5 fruit fly cellular contexts compared by ENCODE assay signal in the genomic region with DNA sequence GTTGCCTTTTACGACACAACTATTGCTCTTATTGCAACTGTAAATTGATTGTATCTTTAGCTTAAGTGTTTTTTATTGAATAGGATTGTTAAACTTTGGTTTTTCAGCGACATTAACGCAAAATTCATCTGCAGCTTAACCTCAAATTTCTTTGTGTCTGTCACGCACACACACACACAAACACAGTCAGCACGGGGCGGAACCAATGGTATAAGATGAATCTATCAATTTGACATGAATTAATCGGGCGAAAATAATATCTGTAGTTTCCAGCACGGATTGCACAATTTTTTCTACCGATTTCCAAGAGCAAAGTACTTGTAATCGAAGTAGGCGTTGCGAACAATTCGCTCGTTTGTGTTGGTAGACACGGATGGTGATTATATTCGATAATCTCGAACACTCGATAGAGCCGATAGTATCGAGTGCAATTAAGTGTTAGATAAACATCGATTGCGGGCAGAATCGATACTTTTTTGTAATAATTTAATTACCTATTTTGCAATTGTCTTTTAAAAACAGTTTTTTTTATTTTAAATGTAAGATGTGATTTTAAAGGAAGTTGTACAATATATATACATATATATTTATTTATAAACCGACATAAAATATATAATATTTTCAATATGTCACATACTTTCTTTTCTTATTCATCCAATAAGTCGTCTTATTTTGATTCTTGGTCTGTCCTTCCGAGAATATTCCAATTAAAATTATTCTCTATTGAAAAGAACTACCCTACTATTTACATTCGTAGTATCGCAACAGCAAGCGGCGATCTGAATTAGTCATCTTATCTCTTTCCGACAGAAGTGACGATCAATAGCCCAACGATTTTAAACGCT.
A peak's percentile ranks its signal among the peaks of the same experiment; 100 is the strongest.
TF ChIP-seq lines count a peak whose summit lies in the region.

Gene PRL-1 (minus strand): TSS at position 380 of the 845 bp plus-strand sequence.
Gene EndoGI (plus strand): TSS at position 462 of the 845 bp plus-strand sequence.

TF ChIP-seq in whole organism, adult, 20 proteins besides CTCF, POLR2A, EP300 and RAD21 (continued from another document):
- TF ChIP-seq toe (GFP tag; optimal IDR thresholded peaks at IDR 0.05; lab: Kevin White, UChicago) (no peak), Crg-1 (GFP tag; optimal IDR thresholded peaks at IDR 0.05; lab: Kevin White, UChicago) (no peak), kay (GFP tag; lab: Kevin White, UChicago; ENCODE audit: borderline replicate concordance) (peak; percentile 99), cnc (optimal IDR thresholded peaks at IDR 0.05; lab: Kevin White, UChicago) (no peak), Clk (GFP tag; optimal IDR thresholded peaks at IDR 0.05; lab: Kevin White, UChicago) (peak; percentile 65), CG5204 (GFP tag; optimal IDR thresholded peaks at IDR 0.05; lab: Kevin White, UChicago) (no peak)

TF ChIP-seq in whole organism, embryonic, 481 proteins besides CTCF, POLR2A, EP300 and RAD21 (continued from another document and continues in another):
- peak; percentile 31 for TF ChIP-seq CG3163 (GFP tag; optimal IDR thresholded peaks at IDR 0.05; lab: Kevin White, UChicago)
- peak; percentile 84 for TF ChIP-seq CoRest (tag; optimal IDR thresholded peaks at IDR 0.05; lab: Kevin White, UChicago)
- no peak for TF ChIP-seq bcd (GFP tag; optimal IDR thresholded peaks at IDR 0.05; lab: Kevin White, UChicago)
- TF ChIP-seq CG1647 (GFP tag; optimal IDR thresholded peaks at IDR 0.05; lab: Kevin White, UChicago) = peak; percentile 46
- TF ChIP-seq Mad (GFP tag; optimal IDR thresholded peaks at IDR 0.05; lab: Kevin White, UChicago) = peak; percentile 29
- no peak for TF ChIP-seq CG1792 (GFP tag; optimal IDR thresholded peaks at IDR 0.05; lab: Kevin White, UChicago)
- no peak for TF ChIP-seq CG3838 (GFP tag; optimal IDR thresholded peaks at IDR 0.05; lab: Kevin White, UChicago)
- peak; percentile 90 for TF ChIP-seq CG11695 (GFP tag; IDR thresholded peaks at IDR 0.05; lab: Robert Waterston, UW)
- TF ChIP-seq Side (GFP tag; optimal IDR thresholded peaks at IDR 0.05; lab: Kevin White, UChicago) = no peak
- no peak for TF ChIP-seq CG8281 (tag; optimal IDR thresholded peaks at IDR 0.05; lab: Kevin White, UChicago)
- TF ChIP-seq B-H1 (GFP tag; IDR thresholded peaks at IDR 0.05; lab: Robert Waterston, UW) = peak; percentile 59; the same call in 1 of the 3 replicates
- peak; percentile 66 for TF ChIP-seq esg (GFP tag; conservative IDR thresholded peaks at IDR 0.05; lab: Robert Waterston, UW)
- no peak for TF ChIP-seq eve (GFP tag; optimal IDR thresholded peaks at IDR 0.05; lab: Kevin White, UChicago)
- TF ChIP-seq slou (GFP tag; optimal IDR thresholded peaks at IDR 0.05; lab: Kevin White, UChicago) = peak; percentile 74
- no peak for TF ChIP-seq Abd-B (GFP tag; optimal IDR thresholded peaks at IDR 0.05; lab: Kevin White, UChicago)
- peak in 1 of 3 experiments; percentile 34 for TF ChIP-seq Stat92E (GFP tag; optimal IDR thresholded peaks at IDR 0.05; lab: Kevin White, UChicago)
- no peak for TF ChIP-seq dan (GFP tag; IDR thresholded peaks at IDR 0.05; lab: Robert Waterston, UW)
- TF ChIP-seq fd64A (GFP tag; optimal IDR thresholded peaks at IDR 0.05; lab: Kevin White, UChicago) = no peak
- TF ChIP-seq Chrac-16 (GFP tag; optimal IDR thresholded peaks at IDR 0.05; lab: Kevin White, UChicago) = peak; percentile 49
- TF ChIP-seq zfh2 (GFP tag; optimal IDR thresholded peaks at IDR 0.05; lab: Kevin White, UChicago) = peak; percentile 50
- no peak for TF ChIP-seq CG14965 (GFP tag; optimal IDR thresholded peaks at IDR 0.05; lab: Kevin White, UChicago; ENCODE audit: borderline replicate concordance)
- TF ChIP-seq mirr (GFP tag; optimal IDR thresholded peaks at IDR 0.05; lab: Kevin White, UChicago) = no peak
- TF ChIP-seq Dip2 (GFP tag; IDR thresholded peaks at IDR 0.05; lab: Robert Waterston, UW) = no peak
- peak; percentile 40 for TF ChIP-seq CG3065 (GFP tag; optimal IDR thresholded peaks at IDR 0.05; lab: Kevin White, UChicago)
- no peak for TF ChIP-seq Lpt (GFP tag; optimal IDR thresholded peaks at IDR 0.05; lab: Kevin White, UChicago)
- TF ChIP-seq Atf-2 (GFP tag; optimal IDR thresholded peaks at IDR 0.05; lab: Kevin White, UChicago) = no peak
- TF ChIP-seq ash1 (GFP tag; optimal IDR thresholded peaks at IDR 0.05; lab: Kevin White, UChicago) = no peak
- TF ChIP-seq D (optimal IDR thresholded peaks at IDR 0.05; lab: Kevin White, UChicago) = peak; percentile 15
- TF ChIP-seq D (GFP tag; optimal IDR thresholded peaks at IDR 0.05; lab: Kevin White, UChicago) = peak; percentile 13

TF ChIP-seq in whole organism, prepupa, 60 proteins besides CTCF, POLR2A, EP300 and RAD21 (continued from another document and continues in another):
- TF ChIP-seq Sox102F (GFP tag; optimal IDR thresholded peaks at IDR 0.05; lab: Kevin White, UChicago) = no peak
- peak; percentile 93 for TF ChIP-seq CG6163 (GFP tag; IDR thresholded peaks at IDR 0.05; lab: Robert Waterston, UW)
- no peak for TF ChIP-seq Hr38 (GFP tag; optimal IDR thresholded peaks at IDR 0.05; lab: Kevin White, UChicago)
- peak; percentile 85 for TF ChIP-seq Eip78C (GFP tag; lab: Kevin White, UChicago)
- TF ChIP-seq CG31627 (GFP tag; optimal IDR thresholded peaks at IDR 0.05; lab: Kevin White, UChicago) = peak; percentile 28
- TF ChIP-seq CG8632 (GFP tag; optimal IDR thresholded peaks at IDR 0.05; lab: Kevin White, UChicago) = peak; percentile 85
- no peak for TF ChIP-seq pdm3 (GFP tag; optimal IDR thresholded peaks at IDR 0.05; lab: Kevin White, UChicago)
- TF ChIP-seq lz (GFP tag; optimal IDR thresholded peaks at IDR 0.05; lab: Kevin White, UChicago) = peak; percentile 34
- TF ChIP-seq CG8319 (GFP tag; optimal IDR thresholded peaks at IDR 0.05; lab: Kevin White, UChicago) = peak; percentile 40
- TF ChIP-seq Ets21C (GFP tag; optimal IDR thresholded peaks at IDR 0.05; lab: Kevin White, UChicago) = no peak
- TF ChIP-seq CG6792 (GFP tag; optimal IDR thresholded peaks at IDR 0.05; lab: Kevin White, UChicago) = peak; percentile 74
- TF ChIP-seq Hr39 (GFP tag; optimal IDR thresholded peaks at IDR 0.05; lab: Kevin White, UChicago) = no peak
- TF ChIP-seq net (GFP tag; optimal IDR thresholded peaks at IDR 0.05; lab: Kevin White, UChicago) = peak; percentile 79
- TF ChIP-seq CG3032 (tag; optimal IDR thresholded peaks at IDR 0.05; lab: Kevin White, UChicago) = peak; percentile 79
- no peak; the same call in 1 of the 2 replicates for TF ChIP-seq Gug (GFP tag; IDR thresholded peaks at IDR 0.05; lab: Robert Waterston, UW)
- TF ChIP-seq spab (GFP tag; optimal IDR thresholded peaks at IDR 0.05; lab: Kevin White, UChicago) = no peak
- TF ChIP-seq esn (GFP tag; optimal IDR thresholded peaks at IDR 0.05; lab: Kevin White, UChicago) = peak; percentile 67
- TF ChIP-seq CG9139 (GFP tag; optimal IDR thresholded peaks at IDR 0.05; lab: Kevin White, UChicago) = peak; percentile 68
- TF ChIP-seq CG11762 (GFP tag; optimal IDR thresholded peaks at IDR 0.05; lab: Kevin White, UChicago; ENCODE audit: insufficient read depth) = peak; percentile 37
- TF ChIP-seq CG6854 (GFP tag; optimal IDR thresholded peaks at IDR 0.05; lab: Kevin White, UChicago) = no peak
- TF ChIP-seq CG1621 (tag; optimal IDR thresholded peaks at IDR 0.05; lab: Kevin White, UChicago) = peak; percentile 2
- TF ChIP-seq vri (GFP tag; optimal IDR thresholded peaks at IDR 0.05; lab: Kevin White, UChicago) = peak; percentile 24
- no peak for TF ChIP-seq Met (GFP tag; optimal IDR thresholded peaks at IDR 0.05; lab: Kevin White, UChicago)
- peak; percentile 58 for TF ChIP-seq Eip93F (GFP tag; optimal IDR thresholded peaks at IDR 0.05; lab: Kevin White, UChicago)
- TF ChIP-seq svp (GFP tag; lab: Kevin White, UChicago) = no peak
- peak; percentile 77 for TF ChIP-seq CG10631 (GFP tag; optimal IDR thresholded peaks at IDR 0.05; lab: Kevin White, UChicago)
- peak; percentile 72 for TF ChIP-seq OdsH (GFP tag; optimal IDR thresholded peaks at IDR 0.05; lab: Kevin White, UChicago)
- TF ChIP-seq CG3919 (GFP tag; optimal IDR thresholded peaks at IDR 0.05; lab: Kevin White, UChicago) = peak; percentile 70
- TF ChIP-seq topi (GFP tag; optimal IDR thresholded peaks at IDR 0.05; lab: Kevin White, UChicago) = peak; percentile 41
- peak; percentile 13 to 54 for TF ChIP-seq ss (GFP tag; optimal IDR thresholded peaks at IDR 0.05; lab: Kevin White, UChicago)

TF ChIP-seq in whole organism, pupa, 21 proteins besides CTCF, POLR2A, EP300 and RAD21 (continued from another document):
- TF ChIP-seq CG34367 (tag; optimal IDR thresholded peaks at IDR 0.05; lab: Kevin White, UChicago) = peak; percentile 72
- no peak for TF ChIP-seq CG14655 (GFP tag; optimal IDR thresholded peaks at IDR 0.05; lab: Kevin White, UChicago)
- peak; percentile 91 for TF ChIP-seq CG4496 (GFP tag; IDR thresholded peaks at IDR 0.05; lab: Robert Waterston, UW)
- TF ChIP-seq rn (GFP tag; IDR thresholded peaks at IDR 0.05; lab: Robert Waterston, UW) = no peak; the same call in 1 of the 2 replicates
- peak; percentile 57 for TF ChIP-seq Snoo (tag; optimal IDR thresholded peaks at IDR 0.05; lab: Kevin White, UChicago)

TF ChIP-seq in whole organism, wandering third instar larva, 38 proteins besides CTCF, POLR2A, EP300 and RAD21 (continued from another document):
- peak; percentile 72 for TF ChIP-seq Vsx2 (GFP tag; optimal IDR thresholded peaks at IDR 0.05; lab: Kevin White, UChicago; ENCODE audit: partially characterized antibody)
- peak; percentile 72 for TF ChIP-seq rgr (GFP tag; optimal IDR thresholded peaks at IDR 0.05; lab: Kevin White, UChicago)
- no peak for TF ChIP-seq CrebA (GFP tag; optimal IDR thresholded peaks at IDR 0.05; lab: Kevin White, UChicago; ENCODE audit: borderline replicate concordance)
- no peak for TF ChIP-seq Dif (GFP tag; optimal IDR thresholded peaks at IDR 0.05; lab: Kevin White, UChicago; ENCODE audit: partially characterized antibody)
- no peak for TF ChIP-seq usp (GFP tag; optimal IDR thresholded peaks at IDR 0.05; lab: Kevin White, UChicago)
- TF ChIP-seq psq (GFP tag; optimal IDR thresholded peaks at IDR 0.05; lab: Kevin White, UChicago) = peak; percentile 71
- peak; percentile 86 for TF ChIP-seq brk (GFP tag; optimal IDR thresholded peaks at IDR 0.05; lab: Kevin White, UChicago)
- peak; percentile 86 for TF ChIP-seq Sp1 (GFP tag; optimal IDR thresholded peaks at IDR 0.05; lab: Kevin White, UChicago)
- peak; percentile 72 for TF ChIP-seq OdsH (GFP tag; optimal IDR thresholded peaks at IDR 0.05; lab: Kevin White, UChicago)
- peak; percentile 81 for TF ChIP-seq HLH106 (tag; optimal IDR thresholded peaks at IDR 0.05; lab: Kevin White, UChicago)
- TF ChIP-seq CG32264 (GFP tag; optimal IDR thresholded peaks at IDR 0.05; lab: Kevin White, UChicago) = no peak
- peak; percentile 5 for TF ChIP-seq Jra (GFP tag; optimal IDR thresholded peaks at IDR 0.05; lab: Kevin White, UChicago)
TF ChIP-seq in whole organism, wandering third instar larva: peak in this region for 21.
